Fruit fly (Drosophila melanogaster) whole organism, adult: ENCODE results near the gene Tusp.

Source experiments
- CG11617 ChIP-seq: fragments of 200-800 bp; sonication (Bioruptor generic); optimal IDR thresholded peaks from 2 replicates; lab custom pipeline; 2017; ENCODE audit warnings: mild to moderate bottlenecking, missing biosample characterization, missing genetic modification reagents, missing genetic modification characterization
- CG12768 ChIP-seq: fragments of 200-800 bp; sonication (Bioruptor generic); optimal IDR thresholded peaks from 2 replicates; lab custom pipeline; 2017; ENCODE audit warnings: missing biosample characterization, missing genetic modification characterization, mild to moderate bottlenecking, moderate library complexity, missing genetic modification reagents
- CG14711 ChIP-seq: fragments of 200-800 bp; sonication (Bioruptor generic); optimal IDR thresholded peaks from 2 replicates; lab custom pipeline; 2018; ENCODE audit warnings: missing biosample characterization, mild to moderate bottlenecking, missing genetic modification characterization, moderate library complexity
- CG1620 ChIP-seq: fragments of 200-800 bp; sonication (Bioruptor generic); optimal IDR thresholded peaks from 2 replicates; lab custom pipeline; 2016; ENCODE audit warnings: missing biosample characterization, missing genetic modification characterization
- CG33017 ChIP-seq: fragments of 200-800 bp; sonication (Bioruptor generic); optimal IDR thresholded peaks from 2 replicates; lab custom pipeline; 2018; ENCODE audit warnings: missing biosample characterization, mild to moderate bottlenecking, missing genetic modification characterization, moderate library complexity
- CG5204 ChIP-seq: fragments of 200-800 bp; sonication (Bioruptor generic); optimal IDR thresholded peaks from 2 replicates; lab custom pipeline; 2016; ENCODE audit warnings: missing biosample characterization, missing genetic modification characterization
- CG7045 ChIP-seq: fragments of 200-800 bp; sonication (Bioruptor generic); optimal IDR thresholded peaks from 2 replicates; lab custom pipeline; 2017; ENCODE audit warnings: missing biosample characterization, mild to moderate bottlenecking, missing genetic modification characterization
- CG7101 ChIP-seq: fragments of 200-800 bp; sonication (Bioruptor generic); optimal IDR thresholded peaks from 2 replicates; lab custom pipeline; 2018; ENCODE audit warnings: missing biosample characterization, mild to moderate bottlenecking, missing genetic modification characterization, moderate library complexity
- Clk ChIP-seq: fragments of 200-800 bp; sonication (Bioruptor generic); optimal IDR thresholded peaks from 2 replicates; lab custom pipeline; 2017; ENCODE audit warnings: missing biosample characterization, missing genetic modification characterization
- Crg-1 ChIP-seq: fragments of 200-800 bp; sonication (Bioruptor generic); optimal IDR thresholded peaks from 2 replicates; lab custom pipeline; 2016; ENCODE audit warnings: missing biosample characterization, missing genetic modification characterization
- Hr96 ChIP-seq: fragments of 200-800 bp; sonication (Bioruptor generic); optimal IDR thresholded peaks from 2 replicates; lab custom pipeline; 2016; ENCODE audit warnings: missing biosample characterization, missing genetic modification characterization
- Mnt ChIP-seq: fragments of 200-800 bp; sonication (Bioruptor generic); optimal IDR thresholded peaks from 2 replicates; lab custom pipeline; 2016; ENCODE audit warnings: missing biosample characterization, mild to moderate bottlenecking, missing genetic modification characterization
- bab1 ChIP-seq: fragments of 200-800 bp; sonication (Bioruptor generic); optimal IDR thresholded peaks from 3 replicates; lab custom pipeline; 2019; ENCODE audit warnings: missing biosample characterization, mild to moderate bottlenecking, missing genetic modification characterization, moderate library complexity
- cic ChIP-seq: fragments of 200-800 bp; sonication (Bioruptor generic); optimal IDR thresholded peaks from 2 replicates; lab custom pipeline; 2017; ENCODE audit warnings: missing biosample characterization, mild to moderate bottlenecking, missing genetic modification characterization, moderate library complexity
- cnc ChIP-seq, 2 experiments: fragments of >200 bp; optimal IDR thresholded peaks; 2 replicates each; lab custom pipeline; 2017
- kay ChIP-seq: fragments of 200-800 bp; sonication (Bioruptor generic); peaks from one replicate; lab custom pipeline; 2016; ENCODE audit warnings: missing biosample characterization, missing genetic modification characterization, borderline replicate concordance
- ovo ChIP-seq: fragments of 200-800 bp; sonication (Bioruptor generic); optimal IDR thresholded peaks from 2 replicates; lab custom pipeline; 2016; ENCODE audit warnings: missing biosample characterization, missing genetic modification characterization
- pad ChIP-seq: fragments of 200-800 bp; sonication (Bioruptor generic); optimal IDR thresholded peaks from 3 replicates; lab custom pipeline; 2017; ENCODE audit warnings: missing biosample characterization, missing genetic modification characterization, mild to moderate bottlenecking, moderate library complexity, missing genetic modification reagents
- tj ChIP-seq: fragments of 200-800 bp; sonication (Bioruptor generic); optimal IDR thresholded peaks from 3 replicates; lab custom pipeline; 2017; ENCODE audit warnings: missing biosample characterization, mild to moderate bottlenecking, missing genetic modification characterization, moderate library complexity
- toe ChIP-seq: fragments of 200-800 bp; sonication (Bioruptor generic); optimal IDR thresholded peaks from 2 replicates; lab custom pipeline; 2016; ENCODE audit warnings: missing biosample characterization, missing genetic modification characterization

The Tusp gene

dm6 chr3R:27608000-27608399, 321 bp downstream of the Tusp start:
- TF ChIP-seq tj (no peak), Mnt (GFP tag; lab: Kevin White, UChicago) (peak; percentile 72)

DNA sequence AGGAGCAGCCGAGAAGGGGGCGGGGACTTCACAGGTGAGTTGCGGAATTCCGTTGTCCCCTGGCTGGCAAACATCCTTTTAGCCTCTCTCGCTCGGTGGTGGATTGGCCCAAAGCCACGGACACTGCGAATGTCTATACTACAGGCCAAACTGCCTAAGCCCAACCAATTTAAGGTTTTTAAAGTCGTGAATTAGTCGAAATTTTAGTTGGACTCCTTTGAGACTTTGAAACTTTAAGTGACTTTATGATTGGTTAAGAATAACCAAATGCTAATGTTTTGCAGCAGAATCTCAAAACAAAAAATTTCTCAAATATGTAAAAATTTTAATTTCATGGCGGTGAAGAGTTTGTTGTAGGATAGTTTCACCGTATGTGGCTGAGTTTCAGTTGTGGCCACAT, 857 bp downstream of the Tusp start:
- no peak for TF ChIP-seq tj
- TF ChIP-seq CG7101 (tag; lab: Kevin White, UChicago): no peak
- no peak for TF ChIP-seq Hr96 (GFP tag; lab: Kevin White, UChicago)
- TF ChIP-seq CG1620 (GFP tag; lab: Kevin White, UChicago): no peak
- TF ChIP-seq kay (GFP tag; lab: Kevin White, UChicago): no peak
- no peak for TF ChIP-seq toe (GFP tag; lab: Kevin White, UChicago)
- peak; percentile 11 for TF ChIP-seq CG5204

dm6 chr3R:27609118-27610042, 1.7 kb downstream of the Tusp start:
- no peak for TF ChIP-seq CG11617
- no peak for TF ChIP-seq CG12768 (GFP tag; lab: Kevin White, UChicago)
- no peak for TF ChIP-seq Crg-1 (GFP tag; lab: Kevin White, UChicago)
- no peak for TF ChIP-seq pad
- no peak for TF ChIP-seq Hr96 (GFP tag; lab: Kevin White, UChicago)
- TF ChIP-seq CG7045 (GFP tag; lab: Kevin White, UChicago): no peak
- TF ChIP-seq toe (GFP tag; lab: Kevin White, UChicago): no peak
- TF ChIP-seq CG33017 (tag; lab: Kevin White, UChicago): no peak
- TF ChIP-seq CG1620 (GFP tag; lab: Kevin White, UChicago): no peak
- TF ChIP-seq cnc (optimal IDR thresholded peaks at IDR 0.05; lab: Kevin White, UChicago): no peak

dm6 chr3R:27610622-27611021, 2.9 kb downstream of the Tusp start:
- TF ChIP-seq CG5204 (no peak), tj (no peak), kay (GFP tag; lab: Kevin White, UChicago) (no peak), Hr96 (GFP tag; lab: Kevin White, UChicago) (no peak), CG7101 (tag; lab: Kevin White, UChicago) (no peak)

DNA sequence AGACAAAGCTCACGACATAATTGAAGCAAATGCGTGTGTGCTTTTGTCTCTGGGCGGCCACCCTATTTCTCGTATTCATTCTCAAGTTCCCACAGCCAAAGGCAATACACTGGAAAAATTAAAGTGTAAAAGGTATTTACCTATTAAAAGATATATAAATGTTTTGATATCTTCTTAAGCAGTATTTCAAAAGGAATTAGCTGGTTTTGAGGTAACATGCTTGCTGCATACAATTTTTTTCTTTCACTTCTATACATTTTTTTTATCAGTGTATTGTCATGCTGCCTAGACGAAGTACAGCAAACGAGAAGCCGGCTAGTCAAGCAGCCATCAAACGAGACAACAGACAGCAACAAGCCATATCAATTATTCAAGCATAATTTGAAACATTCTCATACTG, 6.1 kb downstream of the Tusp start:
- TF ChIP-seq tj: no peak
- TF ChIP-seq Crg-1 (GFP tag; lab: Kevin White, UChicago): no peak
- TF ChIP-seq CG33017 (tag; lab: Kevin White, UChicago): no peak
- TF ChIP-seq cic (GFP tag; lab: Kevin White, UChicago): no peak
- no peak for TF ChIP-seq cnc (optimal IDR thresholded peaks at IDR 0.05; lab: Kevin White, UChicago)
- TF ChIP-seq ovo (GFP tag; lab: Kevin White, UChicago): no peak
- no peak for TF ChIP-seq CG1620 (GFP tag; lab: Kevin White, UChicago)

DNA sequence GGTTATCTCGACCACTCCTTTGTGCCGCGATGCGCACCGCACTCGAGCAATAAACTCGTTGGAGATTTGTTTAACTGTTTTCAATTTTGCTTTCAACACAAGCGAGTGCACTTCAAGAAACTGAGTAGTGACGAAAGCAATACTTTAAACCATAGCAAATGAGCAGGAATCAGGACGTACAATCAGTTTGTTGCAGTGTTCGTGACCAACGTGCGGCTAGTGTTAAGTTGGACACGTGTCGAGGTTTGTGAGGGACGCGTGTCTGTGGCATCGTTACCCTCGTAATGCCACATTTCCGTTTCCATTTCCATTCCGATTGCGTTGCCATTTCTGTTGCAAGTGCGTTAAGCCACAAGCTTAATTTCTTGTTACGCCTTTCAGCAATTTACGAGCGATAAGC, 8.8 kb downstream of the Tusp start:
- TF ChIP-seq Mnt (GFP tag; lab: Kevin White, UChicago) (no peak), CG7045 (GFP tag; lab: Kevin White, UChicago) (no peak), Clk (GFP tag; lab: Kevin White, UChicago) (no peak), bab1 (GFP tag; lab: Kevin White, UChicago) (no peak), CG5204 (no peak), CG12768 (GFP tag; lab: Kevin White, UChicago) (no peak), CG11617 (no peak), cnc (optimal IDR thresholded peaks at IDR 0.05; lab: Kevin White, UChicago) (no peak)

DNA sequence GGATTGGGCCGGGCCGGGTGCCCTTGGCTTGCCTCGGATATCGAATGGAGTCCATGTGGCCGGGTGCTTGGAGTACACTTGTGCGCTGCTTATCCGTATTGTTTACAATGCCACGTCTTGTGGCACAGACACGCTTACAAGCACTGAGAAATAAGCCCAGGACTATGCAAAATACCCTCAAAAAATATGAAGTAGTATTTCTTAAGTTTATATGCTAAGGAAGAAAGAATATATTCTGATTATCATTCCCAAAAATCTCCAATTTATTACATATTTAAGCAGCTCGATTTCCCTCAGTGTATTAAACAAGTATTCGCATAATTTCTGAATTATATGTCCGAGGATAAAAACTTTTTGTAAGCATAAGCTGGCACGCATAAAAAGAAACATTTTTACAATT, 14.2 kb downstream of the Tusp start:
- TF ChIP-seq CG1620 (GFP tag; lab: Kevin White, UChicago): no peak

- no peak for TF ChIP-seq CG7045 (GFP tag; lab: Kevin White, UChicago)
- no peak for TF ChIP-seq Clk (GFP tag; lab: Kevin White, UChicago)
- TF ChIP-seq Mnt (GFP tag; lab: Kevin White, UChicago): no peak
- no peak for TF ChIP-seq Crg-1 (GFP tag; lab: Kevin White, UChicago)
- TF ChIP-seq CG12768 (GFP tag; lab: Kevin White, UChicago): no peak
- no peak for TF ChIP-seq CG14711 (tag; lab: Kevin White, UChicago)
- TF ChIP-seq CG1620 (GFP tag; lab: Kevin White, UChicago): no peak
- no peak for TF ChIP-seq CG5204
- no peak for TF ChIP-seq bab1 (GFP tag; lab: Kevin White, UChicago)
- TF ChIP-seq kay (GFP tag; lab: Kevin White, UChicago): no peak
- TF ChIP-seq ovo (GFP tag; lab: Kevin White, UChicago): no peak
- no peak for TF ChIP-seq CG11617
- TF ChIP-seq cnc (optimal IDR thresholded peaks at IDR 0.05; lab: Kevin White, UChicago): no peak
- no peak for TF ChIP-seq cic (GFP tag; lab: Kevin White, UChicago)
- no peak for TF ChIP-seq pad
- no peak for TF ChIP-seq Hr96 (GFP tag; lab: Kevin White, UChicago)
- no peak for TF ChIP-seq CG7101 (tag; lab: Kevin White, UChicago)
- TF ChIP-seq toe (GFP tag; lab: Kevin White, UChicago): no peak
- no peak for TF ChIP-seq CG33017 (tag; lab: Kevin White, UChicago)
- no peak for TF ChIP-seq tj
Observed at dm6 chr3R:27622993-27623392, 15.3 kb downstream of the Tusp start.
